Worm (Caenorhabditis elegans): Measurements from ENCODE around the gene ran-5.

The ran-5 gene

DNA sequence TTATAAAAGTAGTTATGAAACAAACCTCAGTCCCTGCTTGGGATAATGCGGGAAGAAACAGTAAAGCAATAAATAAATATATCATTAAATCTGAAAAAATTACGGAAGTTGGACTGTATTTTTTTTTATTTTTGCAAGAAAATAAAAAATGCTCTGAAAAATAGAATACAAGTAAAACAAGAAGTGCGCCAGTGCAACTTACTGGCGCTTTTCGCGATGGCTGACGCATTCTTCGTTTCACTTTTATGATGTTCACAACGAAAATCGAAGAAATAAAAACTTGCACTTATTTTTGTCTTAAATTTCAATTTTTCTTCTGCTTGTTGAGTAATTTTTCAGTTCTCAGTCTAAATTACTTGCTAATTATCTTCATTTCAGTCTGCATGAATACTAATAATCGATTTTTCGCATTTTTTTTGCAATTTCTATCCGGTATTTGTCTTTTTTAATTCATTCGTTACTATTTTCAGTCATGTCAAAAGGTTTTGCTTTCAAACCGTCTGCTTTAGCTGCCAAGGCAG, at the start of gene ran-5, which contains the start of gene R12C12.6:
Gene ran-5, plus strand, starts transcription at position 471 of the 521 bp plus-strand sequence.
Gene R12C12.6, minus strand, starts transcription at position 229 of the 521 bp plus-strand sequence.
- TF ChIP-seq lin-39 (tag; optimal IDR thresholded peaks at IDR 0.05) (no peak), lin-38 (GFP tag; IDR thresholded peaks at IDR 0.05) (peak; percentile 87), ZK337.2 (GFP tag; IDR thresholded peaks at IDR 0.05) (0 out of 2 replicates have a peak, but pooled peaks have one; percentile 53), dmd-6 (GFP tag; IDR thresholded peaks at IDR 0.05) (peak; percentile 79), hlh-11 (tag; optimal IDR thresholded peaks at IDR 0.05) (peak; percentile 68), nhr-42 (GFP tag; IDR thresholded peaks at IDR 0.05) (peak; percentile 71; the same call in 1 of the 2 replicates), pha-4 (GFP tag; IDR thresholded peaks at IDR 0.05) (peak; percentile 57; the same call in 1 of the 2 replicates), pha-4 (tag; optimal IDR thresholded peaks at IDR 0.05) (peak; percentile 69), F26F4.8 (GFP tag; conservative IDR thresholded peaks at IDR 0.05) (no peak), ceh-62 (tag; optimal IDR thresholded peaks at IDR 0.05) (no peak), R02D3.7 (tag; optimal IDR thresholded peaks at IDR 0.05) (no peak), unc-130 (GFP tag; optimal IDR thresholded peaks at IDR 0.05) (peak; percentile 42), ztf-11 (tag; optimal IDR thresholded peaks at IDR 0.05) (no peak), fkh-10 (GFP tag; optimal IDR thresholded peaks at IDR 0.05) (no peak), attf-4 (tag; optimal IDR thresholded peaks at IDR 0.05) (no peak), madf-9 (GFP tag; conservative IDR thresholded peaks at IDR 0.05) (0 out of 2 replicates have a peak, but pooled peaks have one; percentile 37), ctbp-1 (GFP tag; IDR thresholded peaks at IDR 0.05) (peak; percentile 63), gei-8 (GFP tag; optimal IDR thresholded peaks at IDR 0.05) (no peak), tra-1 (GFP tag; IDR thresholded peaks at IDR 0.05) (peak; percentile 44; the same call in 1 of the 2 replicates), duxl-1 (tag; optimal IDR thresholded peaks at IDR 0.05; ENCODE audit: poor library complexity) (peak; percentile 81), nhr-28 (tag; optimal IDR thresholded peaks at IDR 0.05) (peak; percentile 62), Y105C5A.15 (GFP tag; IDR thresholded peaks at IDR 0.05) (no peak), dmd-9 (GFP tag; IDR thresholded peaks at IDR 0.05) (peak; percentile 76), nhr-25 (tag; optimal IDR thresholded peaks at IDR 0.05; ENCODE audit: borderline replicate concordance, insufficient read depth) (no peak), daf-12 (tag; optimal IDR thresholded peaks at IDR 0.05) (no peak), Y5F2A.4 (GFP tag; optimal IDR thresholded peaks at IDR 0.05) (no peak), F49E8.2 (tag; optimal IDR thresholded peaks at IDR 0.05; ENCODE audit: borderline replicate concordance) (peak; percentile 63), pqm-1 (tag; optimal IDR thresholded peaks at IDR 0.05) (peak; percentile 32), jun-1 (tag; optimal IDR thresholded peaks at IDR 0.05) (peak; percentile 4), mdt-29 (GFP tag; IDR thresholded peaks at IDR 0.05) (no peak), daf-8 (GFP tag; IDR thresholded peaks at IDR 0.05) (no peak), dpl-1 (GFP tag; optimal IDR thresholded peaks at IDR 0.05) (peak; percentile 83), ceh-32 (tag; optimal IDR thresholded peaks at IDR 0.05; ENCODE audit: poor library complexity) (no peak), lir-3 (tag; optimal IDR thresholded peaks at IDR 0.05) (peak; percentile 27), mdl-1 (tag; optimal IDR thresholded peaks at IDR 0.05) (peak in 1 of 2 experiments; percentile 9), nhr-11 (tag; optimal IDR thresholded peaks at IDR 0.05) (peak; percentile 25), vab-7 (GFP tag; IDR thresholded peaks at IDR 0.05) (no peak), dmd-8 (GFP tag; IDR thresholded peaks at IDR 0.05) (no peak), hmg-1.1 (GFP tag; IDR thresholded peaks at IDR 0.05) (peak; percentile 66), egl-43 (GFP tag; IDR thresholded peaks at IDR 0.05) (no peak), ceh-20 (GFP tag; IDR thresholded peaks at IDR 0.05) (peak; percentile 59; the same call in 1 of the 2 replicates), nhr-6 (tag; optimal IDR thresholded peaks at IDR 0.05) (peak; percentile 52), dve-1 (tag; optimal IDR thresholded peaks at IDR 0.05; ENCODE audit: insufficient read depth) (peak; percentile 78), nhr-102 (tag; optimal IDR thresholded peaks at IDR 0.05) (peak; percentile 86), arid-1 (GFP tag; conservative IDR thresholded peaks at IDR 0.05) (peak; percentile 71; the same call in 1 of the 2 replicates), F10B5.3 (tag; optimal IDR thresholded peaks at IDR 0.05) (peak; percentile 75), nhr-41 (GFP tag; IDR thresholded peaks at IDR 0.05) (no peak), ces-1 (GFP tag; optimal IDR thresholded peaks at IDR 0.05) (no peak), lin-15B (tag; optimal IDR thresholded peaks at IDR 0.05) (no peak)
